Worm (Caenorhabditis elegans): ENCODE results near the gene nspb-5.

DNA sequence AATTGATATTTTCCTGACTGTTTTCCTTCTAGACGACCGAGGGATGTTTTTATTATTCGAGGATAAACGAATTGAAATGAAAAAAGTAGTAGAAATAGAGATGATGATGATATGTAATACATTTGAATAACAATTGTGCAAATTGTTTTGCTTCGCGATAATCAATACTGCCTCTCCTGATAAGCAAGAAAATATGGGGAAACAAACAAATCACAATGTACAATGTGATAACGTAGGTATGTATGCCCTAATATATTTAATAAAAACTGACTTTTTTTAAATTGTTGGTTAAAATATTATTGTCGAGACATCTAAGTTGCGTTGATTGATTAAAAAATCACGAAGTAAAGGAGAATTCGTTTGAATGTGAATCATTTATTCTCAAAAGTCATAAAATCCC, 29.0 kb downstream of the nspb-5 start, which contains the start of gene cest-5.2:
- TF ChIP-seq him-1 (tag; optimal IDR thresholded peaks at IDR 0.05) (no peak), W03F9.2 (tag; optimal IDR thresholded peaks at IDR 0.05) (no peak), dao-5 (tag; optimal IDR thresholded peaks at IDR 0.05) (no peak)

Measured in whole organism, L4/young adult.